Worm (Caenorhabditis elegans) whole organism, L1 larva: Measurements from ENCODE around the gene lgc-54.

Source experiments
- ama-1 ChIP-seq: fragments of 150-350 bp; optimal IDR thresholded peaks from 2 replicates; lab custom pipeline; 2014
- fos-1 ChIP-seq: fragments of 150-350 bp; optimal IDR thresholded peaks from 2 replicates; lab custom pipeline; 2014; ENCODE audit warnings: missing biosample characterization, missing genetic modification characterization
- jun-1 ChIP-seq: fragments of 150-350 bp; optimal IDR thresholded peaks from 2 replicates; lab custom pipeline; 2014; ENCODE audit warnings: missing biosample characterization, missing genetic modification reagents, missing genetic modification characterization
- lin-35 ChIP-seq, 2 experiments: fragments of 150-350 bp; optimal IDR thresholded peaks; 2 replicates each; lab custom pipeline; 2014; ENCODE audit warnings: missing biosample characterization in 2 of 2, missing genetic modification characterization in 2 of 2, missing genetic modification reagents in 2 of 2
- lir-3 ChIP-seq: sonication (generic microtip); optimal IDR thresholded peaks from 2 replicates; lab custom pipeline; 2016; ENCODE audit warnings: mild to moderate bottlenecking, missing genetic modification characterization, moderate library complexity, missing compliant biosample characterization; ENCODE audit not compliant: poor library complexity
- ztf-11 ChIP-seq, 2 experiments: sonication (generic microtip); optimal IDR thresholded peaks; 2 replicates each; lab custom pipeline; 2016 to 2017; ENCODE audit warnings: missing genetic modification characterization in 2 of 2, missing biosample characterization in 1 of 2, missing compliant biosample characterization in 1 of 2

DNA sequence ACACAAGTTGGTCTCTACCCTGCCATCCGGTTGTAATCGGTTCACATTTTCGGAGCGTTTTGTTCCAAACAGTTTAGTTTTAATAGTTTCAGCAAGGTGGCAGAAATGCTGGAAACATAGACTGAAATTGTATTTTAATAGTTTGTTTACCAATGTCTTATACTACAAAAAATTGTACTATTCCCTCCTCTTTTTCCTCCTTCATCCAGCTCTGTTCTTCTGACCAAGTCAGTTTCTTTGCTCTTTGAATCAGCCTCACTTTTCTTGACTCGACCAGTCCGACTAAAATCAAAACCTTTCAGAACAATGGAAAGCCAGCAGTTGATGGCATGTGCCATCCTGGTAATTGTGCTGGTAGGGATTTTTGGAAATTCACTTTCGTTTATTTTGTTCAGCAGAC is 23.6 kb upstream of the lgc-54 start, which contains the start of gene frpr-18:
- TF ChIP-seq lin-35 (GFP tag; optimal IDR thresholded peaks at IDR 0.05; lab: Kevin White, UChicago), result no peak
- TF ChIP-seq ztf-11 (tag; optimal IDR thresholded peaks at IDR 0.05; lab: Kevin White, UChicago), result no peak
- TF ChIP-seq jun-1 (tag; lab: Kevin White, UChicago), result no peak
- TF ChIP-seq ama-1 (lab: Kevin White, UChicago), result no peak
- TF ChIP-seq fos-1 (tag; lab: Kevin White, UChicago), result no peak
- TF ChIP-seq lir-3 (tag; lab: Kevin White, UChicago), result no peak
